Worm (Caenorhabditis elegans): ENCODE data around the gene F10D2.8.

The F10D2.8 gene

DNA sequence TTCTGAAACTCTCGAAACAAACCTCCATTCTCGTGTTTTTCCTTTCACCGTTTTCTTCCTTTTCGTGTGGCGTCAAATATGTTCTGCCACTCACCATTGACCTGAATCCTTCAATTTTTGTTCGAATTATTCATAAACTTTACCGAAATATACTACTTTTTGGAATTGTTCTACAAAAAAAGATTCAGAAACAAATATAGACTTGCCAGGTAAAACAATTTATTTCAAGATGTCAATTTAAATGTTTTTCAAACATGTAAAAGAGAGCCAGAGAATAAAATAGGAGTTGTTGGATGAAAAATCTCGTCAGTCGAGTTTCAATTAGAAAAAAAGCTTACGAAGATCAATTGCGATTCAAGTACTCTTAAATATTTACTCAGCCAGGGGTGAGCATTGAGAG lies 43.0 kb upstream of the F10D2.8 start, which contains the start of gene F09G2.8:
TSS of gene F09G2.8 (minus strand) at position 101 of the 400 bp plus-strand sequence.
- TF ChIP-seq eyg-1 (tag; optimal IDR thresholded peaks at IDR 0.05) = no peak
- no peak for TF ChIP-seq dve-1 (tag; optimal IDR thresholded peaks at IDR 0.05)
- no peak for TF ChIP-seq pax-1 (tag; optimal IDR thresholded peaks at IDR 0.05)
- no peak for TF ChIP-seq lin-11 (tag; optimal IDR thresholded peaks at IDR 0.05)
- no peak for TF ChIP-seq pat-9 (tag; optimal IDR thresholded peaks at IDR 0.05)
- no peak for TF ChIP-seq sox-4 (tag; optimal IDR thresholded peaks at IDR 0.05)
- no peak for TF ChIP-seq pag-3 (tag; optimal IDR thresholded peaks at IDR 0.05; ENCODE audit: borderline replicate concordance)
- TF ChIP-seq fkh-10 (GFP tag; optimal IDR thresholded peaks at IDR 0.05) = no peak

DNA sequence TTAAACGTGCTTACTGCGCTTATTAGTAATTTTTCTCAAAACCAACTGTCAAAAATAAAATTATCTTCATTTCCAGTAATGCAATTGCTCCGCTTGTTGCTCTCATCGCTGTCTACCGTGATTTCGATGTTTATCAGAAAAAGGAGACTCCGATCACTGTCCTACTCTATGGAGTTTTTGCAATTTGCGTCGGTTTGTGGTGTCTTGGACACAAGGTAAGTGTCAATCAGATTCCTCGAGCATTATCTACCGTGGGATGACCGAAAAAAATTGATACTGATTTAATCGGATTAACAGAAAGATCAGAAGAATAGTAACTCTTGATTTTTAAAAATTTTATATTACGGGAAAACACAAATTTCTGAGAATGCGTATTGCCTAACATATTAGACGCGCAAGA lies 36.8 kb upstream of the F10D2.8 start:
- TF ChIP-seq lim-6 (tag; optimal IDR thresholded peaks at IDR 0.05) (no peak), eyg-1 (tag; optimal IDR thresholded peaks at IDR 0.05) (no peak), ceh-2 (tag; optimal IDR thresholded peaks at IDR 0.05) (no peak), ceh-24 (tag; optimal IDR thresholded peaks at IDR 0.05) (no peak), unc-3 (GFP tag; conservative IDR thresholded peaks at IDR 0.05) (no peak), unc-3 (tag; optimal IDR thresholded peaks at IDR 0.05) (no peak), dve-1 (tag; optimal IDR thresholded peaks at IDR 0.05) (no peak), ceh-9 (tag; optimal IDR thresholded peaks at IDR 0.05) (no peak), fax-1 (tag; optimal IDR thresholded peaks at IDR 0.05) (no peak), pha-4 (tag; optimal IDR thresholded peaks at IDR 0.05) (no peak), F13H6.1 (tag; optimal IDR thresholded peaks at IDR 0.05) (no peak), nfya-1 (tag; optimal IDR thresholded peaks at IDR 0.05) (no peak), ztf-16 (tag; optimal IDR thresholded peaks at IDR 0.05) (no peak), ceh-6 (GFP tag; optimal IDR thresholded peaks at IDR 0.05) (no peak), nhr-11 (tag; optimal IDR thresholded peaks at IDR 0.05) (no peak), hlh-15 (tag; optimal IDR thresholded peaks at IDR 0.05) (no peak)

DNA sequence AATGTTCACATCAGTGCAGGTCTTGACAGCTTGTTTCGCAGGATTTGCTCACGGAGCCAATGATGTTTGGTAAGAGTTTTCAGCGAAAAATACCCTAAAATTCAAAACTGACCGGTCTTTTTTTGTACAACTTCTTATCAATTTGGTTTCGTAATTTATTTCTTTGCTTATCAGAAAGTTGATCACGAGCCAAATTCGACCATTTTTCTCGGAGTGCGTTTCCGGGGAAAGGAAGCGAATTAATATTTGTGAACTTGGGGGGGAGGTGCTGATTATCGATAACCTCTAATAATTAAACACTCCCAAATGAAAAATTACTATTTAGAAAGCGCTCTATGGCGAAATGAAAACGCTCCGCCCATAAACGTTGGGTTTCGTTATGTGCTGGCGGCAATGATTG lies 36.1 kb upstream of the F10D2.8 start:
- TF ChIP-seq ceh-31 (tag; optimal IDR thresholded peaks at IDR 0.05) (no peak), rnt-1 (tag; optimal IDR thresholded peaks at IDR 0.05) (no peak), madf-2 (tag; optimal IDR thresholded peaks at IDR 0.05) (no peak), ceh-18 (tag; optimal IDR thresholded peaks at IDR 0.05) (no peak), nhr-11 (tag; optimal IDR thresholded peaks at IDR 0.05) (no peak), unc-86 (tag; optimal IDR thresholded peaks at IDR 0.05) (no peak), ceh-22 (tag; optimal IDR thresholded peaks at IDR 0.05) (no peak), ceh-30 (tag; optimal IDR thresholded peaks at IDR 0.05) (no peak), K02D7.2 (tag; optimal IDR thresholded peaks at IDR 0.05) (no peak), pax-1 (tag; optimal IDR thresholded peaks at IDR 0.05) (no peak), ets-4 (tag; optimal IDR thresholded peaks at IDR 0.05) (no peak), ceh-19 (GFP tag; optimal IDR thresholded peaks at IDR 0.05) (no peak)

DNA sequence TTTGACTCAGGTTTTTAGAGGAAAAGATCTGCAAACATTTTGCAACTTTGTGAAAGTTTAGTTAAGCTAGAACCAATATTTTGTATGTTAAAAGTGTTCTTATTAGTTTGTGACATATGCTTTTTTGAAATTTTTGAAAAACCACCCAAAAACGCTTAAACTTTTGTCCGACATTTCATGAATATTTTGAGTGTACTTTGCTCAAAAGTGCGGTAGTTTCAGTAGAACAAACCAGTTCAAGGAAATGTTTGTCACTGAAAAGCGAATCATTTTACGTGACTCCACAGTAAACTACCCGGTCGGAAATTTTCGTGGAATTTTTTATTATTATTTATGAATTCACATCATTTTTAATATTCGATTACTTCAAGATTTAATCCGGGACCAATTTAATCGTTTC lies 34.0 kb upstream of the F10D2.8 start, which contains the start of gene pitr-5:
TSS of gene pitr-5 (plus strand) at position 301 of the 400 bp plus-strand sequence.
- TF ChIP-seq ahr-1 (tag; optimal IDR thresholded peaks at IDR 0.05) = no peak
- TF ChIP-seq pat-9 (tag; optimal IDR thresholded peaks at IDR 0.05) = no peak
- no peak for TF ChIP-seq ceh-24 (tag; optimal IDR thresholded peaks at IDR 0.05)
- TF ChIP-seq eyg-1 (tag; optimal IDR thresholded peaks at IDR 0.05) = no peak
- TF ChIP-seq rnt-1 (tag; optimal IDR thresholded peaks at IDR 0.05) = no peak
- TF ChIP-seq odd-2 (tag; optimal IDR thresholded peaks at IDR 0.05) = no peak
- TF ChIP-seq elt-4 (tag; optimal IDR thresholded peaks at IDR 0.05) = no peak
- no peak for TF ChIP-seq pha-2 (tag; optimal IDR thresholded peaks at IDR 0.05)
- TF ChIP-seq hlh-13 (GFP tag; optimal IDR thresholded peaks at IDR 0.05) = no peak
- no peak for TF ChIP-seq lim-6 (tag; optimal IDR thresholded peaks at IDR 0.05)
- TF ChIP-seq pqm-1 (tag; optimal IDR thresholded peaks at IDR 0.05) = no peak
- no peak for TF ChIP-seq ceh-34 (tag; optimal IDR thresholded peaks at IDR 0.05)
- no peak for TF ChIP-seq madf-2 (tag; optimal IDR thresholded peaks at IDR 0.05)
- TF ChIP-seq mec-3 (tag; optimal IDR thresholded peaks at IDR 0.05; ENCODE audit: borderline replicate concordance) = no peak
- no peak for TF ChIP-seq ceh-2 (tag; optimal IDR thresholded peaks at IDR 0.05)

All from whole organism, late embryonic.